Worm (Caenorhabditis elegans) whole organism, L1 larva: Measurements from ENCODE around the gene clec-123.

Source experiments
- C16A3.4 ChIP-seq: fragments of 150-350 bp; optimal IDR thresholded peaks from 2 replicates; lab custom pipeline; 2014; ENCODE audit warnings: missing biosample characterization, missing genetic modification characterization
- C34B4.2 ChIP-seq: sonication (generic microtip); optimal IDR thresholded peaks from 2 replicates; lab custom pipeline; 2017; ENCODE audit warnings: mild to moderate bottlenecking, missing genetic modification characterization, missing compliant biosample characterization
- F16B12.6 ChIP-seq: fragments of 150-350 bp; optimal IDR thresholded peaks from 2 replicates; lab custom pipeline; 2014; ENCODE audit warnings: missing biosample characterization, missing genetic modification characterization
- aly-2 ChIP-seq: fragments of 150-350 bp; optimal IDR thresholded peaks from 2 replicates; lab custom pipeline; 2014; ENCODE audit warnings: missing biosample characterization, missing genetic modification characterization
- ces-1 ChIP-seq: fragments of 150-350 bp; optimal IDR thresholded peaks from 2 replicates; lab custom pipeline; 2014; ENCODE audit warnings: missing biosample characterization, missing genetic modification reagents, missing genetic modification characterization
- dsc-1 ChIP-seq: sonication (generic microtip); optimal IDR thresholded peaks from 2 replicates; lab custom pipeline; 2016; ENCODE audit warnings: mild to moderate bottlenecking, missing genetic modification characterization, missing compliant biosample characterization
- efl-3 ChIP-seq: fragments of 200-800 bp; sonication (Bioruptor generic); optimal IDR thresholded peaks from 2 replicates; lab custom pipeline; 2018; ENCODE audit warnings: mild to moderate bottlenecking, missing genetic modification characterization, missing compliant biosample characterization
- egl-13 ChIP-seq: sonication (generic microtip); optimal IDR thresholded peaks from 2 replicates; lab custom pipeline; 2016; ENCODE audit warnings: missing genotype, missing genetic modification reagents, missing genetic modification characterization, missing compliant biosample characterization
- elt-3 ChIP-seq, 6 experiments: fragments of 150-350 bp in 1 of 6; sonication (generic microtip); optimal IDR thresholded peaks; 2 replicates each; lab custom pipeline; 2017 to 2018; ENCODE audit warnings: missing biosample characterization in 6 of 6, missing genetic modification characterization in 6 of 6, inconsistent platforms in 1 of 6
- ets-5 ChIP-seq: fragments of 200-800 bp; sonication (Bioruptor generic); IDR thresholded peaks from 2 replicates; pipeline ENCODE4 v1.3.6; 2022; ENCODE audit warnings: missing genetic modification characterization, missing compliant biosample characterization
- fkh-10 ChIP-seq: sonication (generic microtip); optimal IDR thresholded peaks from 2 replicates; lab custom pipeline; 2017; ENCODE audit warnings: missing biosample characterization, missing genetic modification reagents, missing genetic modification characterization
- fkh-4 ChIP-seq: sonication (generic microtip); optimal IDR thresholded peaks from 2 replicates; lab custom pipeline; 2016; ENCODE audit warnings: missing compliant biosample characterization, missing genetic modification characterization, borderline replicate concordance
- fkh-8 ChIP-seq: sonication (generic microtip); optimal IDR thresholded peaks from 2 replicates; lab custom pipeline; 2016; ENCODE audit warnings: mild to moderate bottlenecking, missing genetic modification characterization, missing compliant biosample characterization
- fos-1 ChIP-seq: fragments of 150-350 bp; optimal IDR thresholded peaks from 2 replicates; lab custom pipeline; 2014; ENCODE audit warnings: missing biosample characterization, missing genetic modification characterization
- grh-1 ChIP-seq: fragments of 200-800 bp; sonication (Bioruptor generic); IDR thresholded peaks from 2 replicates; pipeline ENCODE4 v1.3.6; 2022; ENCODE audit warnings: missing genetic modification reagents, missing genetic modification characterization, missing compliant biosample characterization
- lin-13 ChIP-seq: fragments of 150-350 bp; optimal IDR thresholded peaks from 2 replicates; lab custom pipeline; 2014; ENCODE audit warnings: missing biosample characterization, missing genetic modification reagents, missing genetic modification characterization
- lin-14 ChIP-seq: fragments of 200-800 bp; sonication (Bioruptor generic); optimal IDR thresholded peaks from 2 replicates; lab custom pipeline; 2018; ENCODE audit warnings: mild to moderate bottlenecking, missing genetic modification characterization, moderate library complexity, missing compliant biosample characterization
- lsy-2 ChIP-seq, 2 experiments: fragments of 150-350 bp; optimal IDR thresholded peaks; 2 replicates each; lab custom pipeline; 2014; ENCODE audit warnings: missing biosample characterization in 2 of 2, missing genetic modification characterization in 2 of 2
- mab-9 ChIP-seq: fragments of 200-800 bp; sonication (Bioruptor generic); IDR thresholded peaks from 2 replicates; pipeline ENCODE4 v1.3.6; 2022; ENCODE audit warnings: missing genetic modification reagents, missing genetic modification characterization, missing compliant biosample characterization
- mdl-1 ChIP-seq, 2 experiments: fragments of 150-350 bp; optimal IDR thresholded peaks; 2 replicates each; lab custom pipeline; 2014 to 2017; ENCODE audit warnings: missing biosample characterization in 2 of 2, missing genetic modification characterization in 2 of 2, inconsistent platforms in 1 of 2
- nhr-11 ChIP-seq: fragments of 150-350 bp; optimal IDR thresholded peaks from 2 replicates; lab custom pipeline; 2014; ENCODE audit warnings: missing biosample characterization, missing genetic modification characterization
- nhr-12 ChIP-seq: sonication (generic microtip); optimal IDR thresholded peaks from 2 replicates; lab custom pipeline; 2017; ENCODE audit warnings: missing biosample characterization, missing genetic modification characterization
- nhr-28 ChIP-seq: fragments of 150-350 bp; optimal IDR thresholded peaks from 2 replicates; lab custom pipeline; 2014; ENCODE audit warnings: missing biosample characterization, missing genetic modification characterization
- nhr-71 ChIP-seq: sonication (generic microtip); optimal IDR thresholded peaks from 2 replicates; lab custom pipeline; 2016; ENCODE audit warnings: mild to moderate bottlenecking, missing genetic modification characterization, moderate library complexity, missing compliant biosample characterization
- nhr-76 ChIP-seq: sonication (generic microtip); optimal IDR thresholded peaks from 2 replicates; lab custom pipeline; 2017; ENCODE audit warnings: missing biosample characterization, missing genetic modification characterization
- nhr-85 ChIP-seq: sonication (generic microtip); peaks from one replicate; lab custom pipeline; 2016; ENCODE audit warnings: missing genetic modification characterization, inconsistent platforms, missing compliant biosample characterization
- pqm-1 ChIP-seq: sonication (generic microtip); optimal IDR thresholded peaks from 3 replicates; lab custom pipeline; 2017; ENCODE audit warnings: missing biosample characterization, missing genetic modification characterization
- snpc-4 ChIP-seq: fragments of 150-350 bp; optimal IDR thresholded peaks from 2 replicates; lab custom pipeline; 2014; ENCODE audit warnings: missing biosample characterization, missing genetic modification characterization
- sox-4 ChIP-seq: sonication (generic microtip); optimal IDR thresholded peaks from 2 replicates; lab custom pipeline; 2016; ENCODE audit warnings: missing genetic modification characterization, missing compliant biosample characterization
- sup-37 ChIP-seq: fragments of 200-800 bp; sonication (Bioruptor generic); optimal IDR thresholded peaks from 2 replicates; lab custom pipeline; 2018; ENCODE audit warnings: mild to moderate bottlenecking, missing genetic modification characterization, missing compliant biosample characterization
- tbx-2 ChIP-seq: sonication (generic microtip); optimal IDR thresholded peaks from 2 replicates; lab custom pipeline; 2016; ENCODE audit warnings: missing genetic modification characterization, missing compliant biosample characterization
- tlp-1 ChIP-seq: fragments of 150-350 bp; optimal IDR thresholded peaks from 2 replicates; lab custom pipeline; 2014; ENCODE audit warnings: missing biosample characterization, missing genetic modification characterization
- xbp-1 ChIP-seq: sonication (generic microtip); optimal IDR thresholded peaks from 2 replicates; lab custom pipeline; 2016; ENCODE audit warnings: missing genetic modification characterization, missing compliant biosample characterization
- ztf-4 ChIP-seq: fragments of 150-350 bp; optimal IDR thresholded peaks from 2 replicates; lab custom pipeline; 2014; ENCODE audit warnings: missing biosample characterization, missing genetic modification characterization

Gene clec-123

DNA sequence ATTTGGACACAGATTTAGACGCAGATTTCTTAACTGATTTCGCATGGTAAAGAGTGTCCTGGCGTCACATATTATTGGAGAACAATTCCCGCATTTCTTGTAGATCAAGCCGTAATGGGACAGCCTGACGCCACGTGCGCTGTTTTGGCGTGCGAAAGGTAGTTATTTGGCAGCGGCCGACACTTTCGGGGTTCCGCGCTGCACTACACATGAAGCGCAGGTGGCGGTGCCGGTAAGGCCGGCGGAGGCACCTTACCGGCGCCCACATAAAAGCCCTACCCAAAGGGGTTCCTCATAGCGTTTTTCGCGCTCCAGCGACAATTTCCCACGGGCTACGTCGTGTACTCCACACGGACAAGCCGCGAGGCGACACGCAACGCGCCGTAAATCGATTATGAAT is 3.9 kb upstream of the clec-123 start:
- no peak for TF ChIP-seq nhr-11 (tag; lab: Kevin White, UChicago)
- no peak for TF ChIP-seq fkh-10
- TF ChIP-seq sox-4 (tag; lab: Kevin White, UChicago): no peak
- no peak for TF ChIP-seq ztf-4
- no peak for TF ChIP-seq dsc-1 (tag; lab: Kevin White, UChicago)
- no peak for TF ChIP-seq lsy-2 (tag; optimal IDR thresholded peaks at IDR 0.05; lab: Kevin White, UChicago)
- no peak for TF ChIP-seq lin-14 (GFP tag; lab: Kevin White, UChicago)
- TF ChIP-seq C16A3.4 (tag; lab: Kevin White, UChicago): no peak
- no peak for TF ChIP-seq tlp-1
- TF ChIP-seq sup-37: no peak
- no peak for TF ChIP-seq nhr-85 (tag; lab: Kevin White, UChicago)
- no peak for TF ChIP-seq grh-1 (GFP tag; lab: Robert Waterston, UW)
- no peak for TF ChIP-seq mdl-1 (tag; optimal IDR thresholded peaks at IDR 0.05; lab: Kevin White, UChicago)
- no peak for TF ChIP-seq lin-13
- TF ChIP-seq egl-13 (tag; lab: Kevin White, UChicago): no peak
- TF ChIP-seq mab-9 (GFP tag; lab: Robert Waterston, UW): no peak
- no peak for TF ChIP-seq xbp-1
- TF ChIP-seq elt-3 (tag; optimal IDR thresholded peaks at IDR 0.05; lab: Kevin White, UChicago): no peak

DNA sequence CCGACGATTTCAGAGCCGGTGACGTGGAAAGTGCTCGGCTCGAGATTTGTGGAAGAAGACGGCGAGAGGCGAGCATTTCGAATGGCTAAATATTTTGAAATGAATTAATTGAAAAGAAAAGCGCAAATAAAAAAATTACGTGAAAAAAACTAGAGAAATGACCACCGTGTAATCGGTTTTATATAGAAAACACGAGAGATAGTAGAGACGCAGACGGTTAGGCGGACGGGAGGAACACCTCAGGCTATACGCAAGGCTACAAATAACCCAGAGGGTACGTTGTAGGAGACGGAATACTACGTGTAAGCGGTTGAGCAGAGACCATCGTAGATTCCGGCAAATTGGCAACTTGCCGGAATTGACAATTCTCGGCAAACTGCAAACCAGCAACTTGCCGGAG is 2.9 kb upstream of the clec-123 start, which contains the start of gene Y25C1A.13:
TSS of gene Y25C1A.13 (minus strand) at position 101 of the 400 bp plus-strand sequence.
- TF ChIP-seq lin-14 (GFP tag; lab: Kevin White, UChicago) (peak; percentile 40), pqm-1 (tag; lab: Kevin White, UChicago) (no peak)

DNA sequence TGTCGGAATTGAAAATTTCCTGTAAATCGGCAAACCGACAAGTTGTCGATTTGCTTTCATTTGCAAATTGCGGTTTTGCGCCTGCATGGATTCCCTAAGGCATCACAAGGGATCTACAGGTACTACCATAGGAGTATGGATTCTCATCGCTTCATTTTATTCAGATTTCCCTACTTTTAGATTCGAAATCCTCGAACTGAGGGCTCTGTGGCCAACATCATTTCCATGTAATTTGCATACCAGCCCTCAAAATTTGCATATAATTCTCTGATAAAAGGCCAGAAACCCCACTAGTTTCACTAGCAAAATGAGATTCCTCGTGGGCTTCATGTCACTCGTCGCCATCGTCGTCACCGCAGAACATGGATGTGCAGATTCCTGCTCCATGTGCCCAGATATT is 1.7 kb upstream of the clec-123 start, which contains the start of gene Y25C1A.2:
TSS of gene Y25C1A.2 (plus strand) at position 301 of the 400 bp plus-strand sequence.
- TF ChIP-seq efl-3 (GFP tag; lab: Kevin White, UChicago) (no peak), mab-9 (GFP tag; lab: Robert Waterston, UW) (no peak), ces-1 (GFP tag; lab: Kevin White, UChicago) (no peak), tlp-1 (no peak), F16B12.6 (tag; lab: Kevin White, UChicago) (no peak), fkh-4 (tag; lab: Kevin White, UChicago) (no peak)
- TF ChIP-seq, all 84 proteins: peak for 0

DNA sequence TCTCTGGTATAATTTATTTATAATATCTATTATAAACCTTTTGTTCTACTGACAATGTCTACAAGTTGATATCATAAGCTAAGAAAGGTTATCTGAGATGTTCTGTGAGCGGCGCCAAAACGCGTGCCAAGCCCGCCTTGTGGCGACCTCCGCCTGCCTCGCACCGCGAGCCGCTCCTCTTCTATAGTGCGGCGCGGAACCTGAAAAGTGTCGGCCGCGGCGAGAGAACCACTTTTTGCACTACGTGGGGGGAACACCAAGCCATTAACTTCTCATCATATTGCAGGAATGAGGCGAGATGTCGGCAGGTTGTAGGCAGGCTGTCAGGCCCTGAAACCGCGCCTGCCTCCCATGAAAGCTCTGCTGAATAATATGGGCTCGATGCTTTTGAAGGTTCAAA is 745 bp upstream of the clec-123 start:
- peak; percentile 45 for TF ChIP-seq snpc-4 (tag; lab: Kevin White, UChicago)
- TF ChIP-seq ets-5: no peak

DNA sequence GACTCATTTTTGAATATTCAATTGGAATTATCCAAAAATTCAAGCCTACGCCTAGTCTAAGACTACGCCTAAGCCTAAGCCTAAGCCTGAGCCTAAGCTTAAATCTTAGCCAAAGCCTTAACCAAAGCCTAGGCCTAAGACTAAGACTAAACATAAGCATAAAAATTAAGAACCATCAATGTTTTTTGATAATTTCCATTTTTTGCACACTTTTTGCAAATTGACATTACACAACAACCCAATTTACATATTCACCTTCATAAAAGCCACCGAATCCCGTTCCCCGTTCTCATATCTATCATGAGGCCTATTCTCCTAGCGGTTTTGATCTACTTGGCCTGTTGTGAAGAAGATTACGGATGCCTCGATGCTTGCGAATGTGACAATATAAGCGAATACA is 3.4 kb downstream of the clec-123 start, which contains the start of gene T10D4.7:
TSS of gene T10D4.7 (plus strand) at position 301 of the 400 bp plus-strand sequence.
- TF ChIP-seq nhr-76 (tag; lab: Kevin White, UChicago) (no peak), fos-1 (tag; lab: Kevin White, UChicago) (no peak), nhr-71 (tag; lab: Kevin White, UChicago) (no peak), nhr-12 (tag; lab: Kevin White, UChicago) (no peak), nhr-85 (tag; lab: Kevin White, UChicago) (no peak), fkh-8 (tag; lab: Kevin White, UChicago) (no peak), xbp-1 (no peak), nhr-28 (no peak), egl-13 (tag; lab: Kevin White, UChicago) (no peak), tbx-2 (tag; lab: Kevin White, UChicago) (no peak), aly-2 (tag; lab: Kevin White, UChicago) (no peak), C34B4.2 (no peak), pqm-1 (tag; lab: Kevin White, UChicago) (no peak)
